Worm (Caenorhabditis elegans): ENCODE data around the gene 2L52.1.

ce11 chrII:44740-45139, 43.1 kb downstream of the 2L52.1 start, which contains the start of gene rpoa-49:
- no peak for TF ChIP-seq pbrm-1 (GFP tag; IDR thresholded peaks at IDR 0.05)
- TF ChIP-seq snpc-4 (GFP tag; optimal IDR thresholded peaks at IDR 0.05), result no peak
- no peak for TF ChIP-seq snpc-4 (tag; optimal IDR thresholded peaks at IDR 0.05)
- no peak for TF ChIP-seq mxl-1 (tag; optimal IDR thresholded peaks at IDR 0.05)
- no peak for TF ChIP-seq madf-3 (GFP tag; IDR thresholded peaks at IDR 0.05)
- TF ChIP-seq Y56A3A.18 (GFP tag; IDR thresholded peaks at IDR 0.05), result no peak
- TF ChIP-seq mes-4 (tag; optimal IDR thresholded peaks at IDR 0.05), result no peak
- TF ChIP-seq madf-10 (tag; optimal IDR thresholded peaks at IDR 0.05), result no peak
- no peak for TF ChIP-seq F33H1.4 (GFP tag; IDR thresholded peaks at IDR 0.05)

All from whole organism, young adult.